Comparison of ENCODE assay signal across 5 worm cellular contexts in the genomic region with DNA sequence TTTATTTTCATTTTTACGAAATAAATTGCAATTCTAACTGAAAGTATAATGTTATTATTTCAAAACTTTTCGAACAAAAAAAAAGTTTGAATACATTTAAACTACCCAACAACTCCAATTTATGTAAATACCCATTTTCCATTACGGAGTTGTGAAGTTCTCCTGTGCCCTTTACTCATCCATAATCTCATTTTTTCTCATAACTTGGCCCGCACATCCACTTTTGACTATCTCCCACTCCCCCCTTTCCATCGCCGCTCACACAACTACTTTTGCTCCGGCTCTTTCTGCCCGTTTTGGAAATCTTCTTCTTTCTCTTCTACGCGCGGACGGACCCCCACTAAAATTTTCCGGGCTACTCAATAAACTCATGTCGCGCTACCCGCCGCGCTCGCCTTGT.
TF ChIP-seq lines count a peak whose summit lies in the region.

No protein-coding gene starts in this region.

TF ChIP-seq in whole organism, L1 larva, 84 proteins besides CTCF, POLR2A, EP300 and RAD21:
- peak; percentile 15 for TF ChIP-seq lin-14 (GFP tag; optimal IDR thresholded peaks at IDR 0.05; lab: Kevin White, UChicago)
- no peak for TF ChIP-seq mef-2 (tag; optimal IDR thresholded peaks at IDR 0.05; lab: Kevin White, UChicago)

TF ChIP-seq in whole organism, L4 larva, 104 proteins besides CTCF, POLR2A, EP300 and RAD21:
- no peak for TF ChIP-seq lin-38 (GFP tag; IDR thresholded peaks at IDR 0.05; lab: Robert Waterston, UW)
- TF ChIP-seq ctbp-1 (GFP tag; IDR thresholded peaks at IDR 0.05; lab: Robert Waterston, UW), result 0 out of 2 replicates have a peak, but pooled peaks have one; percentile 25
- TF ChIP-seq snpc-1.2 (GFP tag; IDR thresholded peaks at IDR 0.05; lab: Robert Waterston, UW), result no peak
- no peak for TF ChIP-seq rbr-2 (tag; optimal IDR thresholded peaks at IDR 0.05; lab: Kevin White, UChicago)
- TF ChIP-seq lin-29 (GFP tag; IDR thresholded peaks at IDR 0.05; lab: Robert Waterston, UW), result no peak
- no peak for TF ChIP-seq spr-3 (GFP tag; optimal IDR thresholded peaks at IDR 0.05; lab: Kevin White, UChicago)
- no peak for TF ChIP-seq Y75B8A.6 (GFP tag; IDR thresholded peaks at IDR 0.05; lab: Robert Waterston, UW)
- no peak for TF ChIP-seq hmg-1.1 (GFP tag; IDR thresholded peaks at IDR 0.05; lab: Robert Waterston, UW)

TF ChIP-seq in whole organism, late embryonic, 69 proteins besides CTCF, POLR2A, EP300 and RAD21:
- TF ChIP-seq ahr-1 (tag; optimal IDR thresholded peaks at IDR 0.05; lab: Kevin White, UChicago) (no peak), unc-42 (tag; optimal IDR thresholded peaks at IDR 0.05; lab: Kevin White, UChicago) (peak; percentile 89)
TF ChIP-seq in whole organism, late embryonic: peak in this region for 1.

TF ChIP-seq in whole organism, mixed stage, embryonic, 35 proteins besides CTCF, POLR2A, EP300 and RAD21:
- TF ChIP-seq blmp-1 (tag; optimal IDR thresholded peaks at IDR 0.05; lab: Kevin White, UChicago) (no peak), ces-1 (GFP tag; optimal IDR thresholded peaks at IDR 0.05; lab: Kevin White, UChicago) (peak; percentile 68)
TF ChIP-seq in whole organism, mixed stage, embryonic: peak in this region for 1.

TF ChIP-seq in whole organism, young adult, 124 proteins besides CTCF, POLR2A, EP300 and RAD21:
- TF ChIP-seq zfh-2 (GFP tag; conservative IDR thresholded peaks at IDR 0.05; lab: Robert Waterston, UW), result 0 out of 2 replicates have a peak, but pooled peaks have one; percentile 7
- no peak for TF ChIP-seq tbx-9 (tag; optimal IDR thresholded peaks at IDR 0.05; lab: Kevin White, UChicago; ENCODE audit: borderline replicate concordance)
- TF ChIP-seq nfya-2 (GFP tag; IDR thresholded peaks at IDR 0.05; lab: Robert Waterston, UW), result no peak
- no peak for TF ChIP-seq die-1 (tag; optimal IDR thresholded peaks at IDR 0.05; lab: Kevin White, UChicago)
- no peak for TF ChIP-seq F22D6.2 (tag; optimal IDR thresholded peaks at IDR 0.05; lab: Kevin White, UChicago)
